Worm (Caenorhabditis elegans): ENCODE measurements around the gene actl-1.

ce11 chrX:6542692-6543091 lies 43.1 kb upstream of the actl-1 start, which contains the start of gene T14E8.2:
- TF ChIP-seq lsy-2 (tag; optimal IDR thresholded peaks at IDR 0.05) (no peak), nhr-25 (tag; optimal IDR thresholded peaks at IDR 0.05; ENCODE audit: borderline replicate concordance, insufficient read depth) (no peak), dmd-6 (GFP tag; IDR thresholded peaks at IDR 0.05) (no peak), zag-1 (tag; optimal IDR thresholded peaks at IDR 0.05) (no peak), tra-1 (GFP tag; IDR thresholded peaks at IDR 0.05) (no peak), zip-11 (GFP tag; IDR thresholded peaks at IDR 0.05) (no peak), lin-39 (tag; optimal IDR thresholded peaks at IDR 0.05) (no peak), aha-1 (tag) (no peak), nhr-102 (tag; optimal IDR thresholded peaks at IDR 0.05) (no peak), daf-12 (tag; optimal IDR thresholded peaks at IDR 0.05) (no peak), lin-13 (GFP tag; optimal IDR thresholded peaks at IDR 0.05) (no peak), pha-4 (GFP tag; IDR thresholded peaks at IDR 0.05) (no peak), pha-4 (tag; optimal IDR thresholded peaks at IDR 0.05) (no peak), F49E8.2 (tag; optimal IDR thresholded peaks at IDR 0.05; ENCODE audit: borderline replicate concordance) (no peak), nhr-237 (tag; optimal IDR thresholded peaks at IDR 0.05) (no peak)

Data from whole organism, L4 larva.